Worm (Caenorhabditis elegans): ENCODE results near the gene twk-48.

Gene twk-48

DNA sequence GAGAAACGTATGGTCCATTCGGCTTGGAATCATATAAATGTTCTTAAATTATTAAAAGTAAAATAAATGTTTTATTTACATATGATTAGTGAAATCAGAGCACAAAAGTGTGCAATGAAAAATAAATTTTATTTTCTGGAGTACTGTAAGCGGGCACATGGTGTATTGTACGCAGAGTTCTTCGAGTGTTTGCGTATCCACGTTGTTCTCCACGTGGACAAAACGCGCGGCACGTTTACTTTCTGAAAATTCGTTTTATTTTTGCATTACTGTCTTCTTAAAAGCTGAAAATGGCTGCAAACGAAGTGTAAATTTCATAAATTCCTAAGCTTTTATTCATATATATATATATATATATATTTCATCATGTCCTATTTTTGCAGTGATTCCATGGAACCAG, 28.0 kb upstream of the twk-48 start:
- TF ChIP-seq unc-39 (tag; optimal IDR thresholded peaks at IDR 0.05) = no peak
- TF ChIP-seq nhr-12 (tag; optimal IDR thresholded peaks at IDR 0.05) = no peak
- TF ChIP-seq flh-1 (GFP tag; optimal IDR thresholded peaks at IDR 0.05) = no peak
- no peak for TF ChIP-seq drap-1 (GFP tag; optimal IDR thresholded peaks at IDR 0.05)
- no peak for TF ChIP-seq elt-3 (tag; optimal IDR thresholded peaks at IDR 0.05)

DNA sequence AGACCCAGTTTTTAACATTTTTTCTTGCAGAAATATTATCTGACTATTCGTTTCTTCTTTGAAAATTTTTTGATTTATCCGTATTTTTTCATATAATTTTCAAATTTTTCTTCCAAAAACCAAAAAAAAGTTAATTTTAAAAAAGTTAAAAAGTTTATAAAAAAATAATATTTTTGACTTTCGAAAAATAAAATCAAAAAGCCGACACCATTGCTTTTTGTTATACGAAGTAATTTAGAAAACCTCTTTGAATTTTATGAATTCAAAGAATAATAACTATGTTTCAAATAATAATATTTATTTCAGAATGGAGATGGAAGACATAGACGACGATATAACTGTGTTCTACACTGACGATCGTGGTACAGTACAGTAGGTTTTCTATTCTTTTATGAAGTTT, 25.6 kb upstream of the twk-48 start, which contains the start of gene K11H3.8:
K11H3.8 (plus strand) TSS at position 301 of the 400 bp plus-strand sequence.
- TF ChIP-seq flh-1 (GFP tag; optimal IDR thresholded peaks at IDR 0.05) = no peak
- no peak for TF ChIP-seq nhr-76 (tag; optimal IDR thresholded peaks at IDR 0.05)
- no peak for TF ChIP-seq ceh-39 (tag; optimal IDR thresholded peaks at IDR 0.05)
- TF ChIP-seq blmp-1 (tag; optimal IDR thresholded peaks at IDR 0.05) = no peak
- no peak for TF ChIP-seq lin-32 (GFP tag; optimal IDR thresholded peaks at IDR 0.05)
- no peak for TF ChIP-seq nhr-237 (tag; optimal IDR thresholded peaks at IDR 0.05)
- TF ChIP-seq zip-8 (tag; optimal IDR thresholded peaks at IDR 0.05) = no peak
- no peak for TF ChIP-seq ces-1 (GFP tag; optimal IDR thresholded peaks at IDR 0.05)
- TF ChIP-seq ztf-11 (tag; optimal IDR thresholded peaks at IDR 0.05) = no peak
- TF ChIP-seq lsy-2 (tag; optimal IDR thresholded peaks at IDR 0.05) = no peak
- no peak for TF ChIP-seq elt-1 (tag; optimal IDR thresholded peaks at IDR 0.05; ENCODE audit: borderline replicate concordance, insufficient read depth)
- TF ChIP-seq unc-39 (tag; optimal IDR thresholded peaks at IDR 0.05) = no peak
- no peak for TF ChIP-seq unc-120 (tag; optimal IDR thresholded peaks at IDR 0.05; ENCODE audit: poor library complexity, severe bottlenecking)
- no peak for TF ChIP-seq mab-5 (tag; optimal IDR thresholded peaks at IDR 0.05)
- TF ChIP-seq mep-1 (tag; optimal IDR thresholded peaks at IDR 0.05) = no peak
- TF ChIP-seq sptf-1 (tag; optimal IDR thresholded peaks at IDR 0.05) = no peak
- TF ChIP-seq cnd-1 (tag; optimal IDR thresholded peaks at IDR 0.05) = no peak
- no peak for TF ChIP-seq elt-3 (tag; optimal IDR thresholded peaks at IDR 0.05)
- no peak for TF ChIP-seq ceh-83 (GFP tag; optimal IDR thresholded peaks at IDR 0.05)

ce11 chrIII:9843715-9844114, 16.8 kb upstream of the twk-48 start, which contains the start of gene K11H3.5:
K11H3.5 (plus strand) TSS chrIII:9843768.
- TF ChIP-seq nhr-28 (tag; optimal IDR thresholded peaks at IDR 0.05) (no peak), lin-13 (tag; optimal IDR thresholded peaks at IDR 0.05) (no peak), ces-1 (GFP tag; optimal IDR thresholded peaks at IDR 0.05) (no peak), lsy-2 (tag; optimal IDR thresholded peaks at IDR 0.05) (no peak), bed-3 (GFP tag; optimal IDR thresholded peaks at IDR 0.05) (no peak), ceh-43 (GFP tag; optimal IDR thresholded peaks at IDR 0.05) (no peak), zip-8 (tag; optimal IDR thresholded peaks at IDR 0.05) (no peak), ham-2 (GFP tag; optimal IDR thresholded peaks at IDR 0.05) (no peak), lin-32 (GFP tag; optimal IDR thresholded peaks at IDR 0.05) (no peak), M03D4.4 (tag; optimal IDR thresholded peaks at IDR 0.05) (no peak)

- TF ChIP-seq mep-1 (tag; optimal IDR thresholded peaks at IDR 0.05) (no peak), sem-2 (GFP tag; optimal IDR thresholded peaks at IDR 0.05) (no peak), nhr-28 (tag; optimal IDR thresholded peaks at IDR 0.05) (no peak), cnd-1 (tag; optimal IDR thresholded peaks at IDR 0.05) (no peak), nhr-12 (tag; optimal IDR thresholded peaks at IDR 0.05) (no peak), nhr-2 (tag; optimal IDR thresholded peaks at IDR 0.05) (no peak), elt-3 (tag; optimal IDR thresholded peaks at IDR 0.05) (no peak), mab-5 (tag; optimal IDR thresholded peaks at IDR 0.05) (no peak), ceh-39 (tag; optimal IDR thresholded peaks at IDR 0.05) (no peak), ces-1 (GFP tag; optimal IDR thresholded peaks at IDR 0.05) (no peak), blmp-1 (tag; optimal IDR thresholded peaks at IDR 0.05) (no peak), unc-62 (GFP tag; optimal IDR thresholded peaks at IDR 0.05) (no peak)
Observed at ce11 chrIII:9846093-9846492, 14.4 kb upstream of the twk-48 start, which contains the start of gene K11H3.2. K11H3.2 (plus strand) TSS chrIII:9846393.

- TF ChIP-seq lin-13 (tag; optimal IDR thresholded peaks at IDR 0.05) (no peak), mep-1 (tag; optimal IDR thresholded peaks at IDR 0.05) (peak; percentile 14), nhr-237 (tag; optimal IDR thresholded peaks at IDR 0.05) (no peak), lsy-2 (tag; optimal IDR thresholded peaks at IDR 0.05) (peak; percentile 28), ces-1 (GFP tag; optimal IDR thresholded peaks at IDR 0.05) (peak; percentile 13), nhr-76 (tag; optimal IDR thresholded peaks at IDR 0.05) (no peak)
Observed at ce11 chrIII:9848083-9848482, 12.4 kb upstream of the twk-48 start, which contains the start of gene mrpl-36. mrpl-36 (minus strand) TSS chrIII:9848116.

- TF ChIP-seq ceh-39 (tag; optimal IDR thresholded peaks at IDR 0.05) (no peak), nhr-2 (tag; optimal IDR thresholded peaks at IDR 0.05) (no peak), elt-1 (tag; optimal IDR thresholded peaks at IDR 0.05; ENCODE audit: borderline replicate concordance, insufficient read depth) (no peak), ceh-43 (GFP tag; optimal IDR thresholded peaks at IDR 0.05) (no peak), nhr-28 (tag; optimal IDR thresholded peaks at IDR 0.05) (no peak), nhr-237 (tag; optimal IDR thresholded peaks at IDR 0.05) (no peak), ceh-83 (GFP tag; optimal IDR thresholded peaks at IDR 0.05) (no peak), ces-1 (GFP tag; optimal IDR thresholded peaks at IDR 0.05) (no peak), mls-2 (tag; optimal IDR thresholded peaks at IDR 0.05) (no peak), ztf-11 (tag; optimal IDR thresholded peaks at IDR 0.05) (no peak), nhr-76 (tag; optimal IDR thresholded peaks at IDR 0.05) (no peak), ham-2 (GFP tag; optimal IDR thresholded peaks at IDR 0.05) (no peak), cnd-1 (tag; optimal IDR thresholded peaks at IDR 0.05) (no peak), mab-5 (tag; optimal IDR thresholded peaks at IDR 0.05) (no peak), unc-39 (tag; optimal IDR thresholded peaks at IDR 0.05) (no peak)
Observed at ce11 chrIII:9848603-9849002, 11.9 kb upstream of the twk-48 start.
